Worm (Caenorhabditis elegans) whole organism, late embryonic: Measurements from ENCODE around the gene T11F9.22.

ENCODE experiments used
- F13H6.1 ChIP-seq: sonication (generic microtip); optimal IDR thresholded peaks from 2 replicates; lab custom pipeline; 2016; ENCODE audit warnings: missing genetic modification characterization, missing compliant biosample characterization
- K02D7.2 ChIP-seq: sonication (generic microtip); optimal IDR thresholded peaks from 2 replicates; lab custom pipeline; 2017; ENCODE audit warnings: mild to moderate bottlenecking, missing genetic modification characterization, missing compliant biosample characterization
- T23F11.4 ChIP-seq: fragments of 200-800 bp; sonication (Bioruptor generic); optimal IDR thresholded peaks from 2 replicates; lab custom pipeline; 2018; ENCODE audit warnings: mild to moderate bottlenecking, missing genetic modification characterization, missing compliant biosample characterization
- dve-1 ChIP-seq: sonication (generic microtip); optimal IDR thresholded peaks from 2 replicates; lab custom pipeline; 2017; ENCODE audit warnings: antibody characterized with exemption, mild to moderate bottlenecking, missing genetic modification characterization, missing compliant biosample characterization
- fkh-6 ChIP-seq: sonication (generic microtip); optimal IDR thresholded peaks from 2 replicates; lab custom pipeline; 2016; ENCODE audit warnings: missing genetic modification characterization, missing compliant biosample characterization
- hlh-15 ChIP-seq: sonication (generic microtip); optimal IDR thresholded peaks from 2 replicates; lab custom pipeline; 2016; ENCODE audit warnings: missing genetic modification characterization, missing compliant biosample characterization
- hlh-30 ChIP-seq: sonication (generic microtip); optimal IDR thresholded peaks from 2 replicates; lab custom pipeline; 2017; ENCODE audit warnings: antibody characterized with exemption, missing genetic modification characterization, missing compliant biosample characterization; ENCODE audit not compliant: insufficient read depth
- lin-11 ChIP-seq: fragments of 200-800 bp; sonication (Bioruptor generic); optimal IDR thresholded peaks from 2 replicates; lab custom pipeline; 2018; ENCODE audit warnings: mild to moderate bottlenecking, missing genetic modification characterization, missing compliant biosample characterization
- pha-4 ChIP-seq: fragments of 150-350 bp; optimal IDR thresholded peaks from 2 replicates; lab custom pipeline; 2018; ENCODE audit warnings: missing biosample characterization, missing genetic modification reagents, missing genetic modification characterization
- unc-55 ChIP-seq: sonication (generic microtip); optimal IDR thresholded peaks from 2 replicates; lab custom pipeline; 2017; ENCODE audit warnings: missing biosample characterization, missing genetic modification reagents, missing genetic modification characterization

DNA sequence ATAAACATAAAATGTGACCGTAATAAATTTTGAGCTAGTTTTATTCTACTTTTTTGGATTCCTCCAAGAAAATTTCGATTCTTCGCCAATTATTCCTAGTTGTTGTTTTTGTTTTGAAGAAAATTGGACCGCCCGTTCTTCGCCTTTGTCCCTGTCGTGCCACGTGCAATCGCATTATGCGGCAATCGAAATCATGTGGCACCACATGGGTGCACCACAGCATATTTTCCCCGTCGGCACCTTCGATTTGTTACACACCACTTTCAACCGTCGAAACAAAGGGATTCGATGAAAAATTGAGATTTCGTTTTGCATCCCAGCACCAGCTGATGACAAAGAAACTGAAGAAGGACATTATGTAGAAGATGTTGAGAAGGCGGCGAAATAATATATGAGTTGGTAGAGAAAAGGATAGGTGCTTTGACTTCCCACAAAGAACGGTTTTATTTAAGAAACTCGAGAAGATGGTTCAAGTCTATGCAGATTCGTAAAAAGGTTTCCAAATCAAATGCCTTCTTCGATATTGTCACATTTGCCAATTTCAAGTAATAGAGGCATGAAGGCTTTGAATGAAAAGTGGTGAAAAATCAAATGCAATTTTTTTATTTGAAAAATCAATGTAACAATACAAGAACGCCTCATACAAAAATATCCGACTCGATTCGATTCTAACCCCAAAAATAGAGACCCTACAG lies 49.3 kb downstream of the T11F9.22 start:
- no peak for TF ChIP-seq unc-55 (GFP tag; lab: Kevin White, UChicago)
- peak; percentile 63 for TF ChIP-seq hlh-30 (tag; lab: Kevin White, UChicago)
- no peak for TF ChIP-seq hlh-15 (tag; lab: Kevin White, UChicago)
- TF ChIP-seq K02D7.2 (tag; lab: Kevin White, UChicago) = no peak
- no peak for TF ChIP-seq T23F11.4 (GFP tag; lab: Kevin White, UChicago)
- TF ChIP-seq pha-4 = no peak
- TF ChIP-seq lin-11 (tag; lab: Kevin White, UChicago) = no peak
- no peak for TF ChIP-seq F13H6.1 (tag; lab: Kevin White, UChicago)
- no peak for TF ChIP-seq fkh-6 (tag; lab: Kevin White, UChicago)
- TF ChIP-seq dve-1 = no peak
